Worm (Caenorhabditis elegans): ENCODE results near the gene sdz-4.

DNA sequence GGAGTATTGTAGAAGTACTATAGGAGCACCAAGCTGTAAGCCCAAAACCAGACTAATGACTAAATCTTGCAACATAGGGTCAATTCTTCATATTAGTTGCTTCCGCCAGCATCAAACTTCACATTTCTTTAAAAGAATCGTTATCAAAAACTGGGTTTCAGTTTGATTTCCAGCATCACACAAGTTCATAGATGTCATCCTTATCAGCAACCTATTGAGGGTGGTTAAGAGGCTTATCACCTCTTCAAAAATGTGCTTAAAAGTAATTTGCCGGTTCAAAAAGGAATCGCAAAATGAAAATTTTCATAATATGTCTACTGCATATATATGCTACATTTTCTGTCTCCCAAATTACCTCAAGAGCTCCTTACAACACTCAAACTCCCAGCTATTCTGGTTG, 14.9 kb upstream of the sdz-4 start, which contains the start of gene clec-43:
- no peak for TF ChIP-seq med-1 (GFP tag; optimal IDR thresholded peaks at IDR 0.05; ENCODE audit: insufficient read depth)
- no peak for TF ChIP-seq ref-1 (GFP tag; conservative IDR thresholded peaks at IDR 0.05)
- TF ChIP-seq T22C8.4 (GFP tag; IDR thresholded peaks at IDR 0.05), result no peak
